Worm (Caenorhabditis elegans) whole organism, L4/young adult: ENCODE measurements around the gene ral-1.

Experiments
- dao-5 ChIP-seq: sonication (generic microtip); optimal IDR thresholded peaks from 2 replicates; lab custom pipeline; 2016; ENCODE audit warnings: missing genotype, missing genetic modification characterization, moderate library complexity, missing compliant biosample characterization
- him-1 ChIP-seq: sonication (generic microtip); optimal IDR thresholded peaks from 2 replicates; lab custom pipeline; 2016; ENCODE audit warnings: missing genotype, missing genetic modification reagents, missing genetic modification characterization, missing compliant biosample characterization

- TF ChIP-seq him-1 (no peak), dao-5 (tag; lab: Kevin White, UChicago) (no peak)
Observed at ce11 chrIII:3351672-3352071, 40.6 kb downstream of the ral-1 start.
